Fruit fly (Drosophila melanogaster) whole organism, embryonic: ENCODE measurements around the gene CG34135.

Experiments
- ATbp ChIP-seq: fragments of 200-800 bp; sonication (Bioruptor generic); optimal IDR thresholded peaks from 2 replicates; lab custom pipeline; 2017; ENCODE audit warnings: missing biosample characterization, mild to moderate bottlenecking, missing genetic modification characterization, missing genetic modification reagents
- Adf1 ChIP-seq: fragments of 200-800 bp; sonication (Bioruptor generic); IDR thresholded peaks from 2 replicates; pipeline ENCODE4 v1.3.6; 2022; ENCODE audit warnings: missing biosample characterization, missing genetic modification characterization
- Atf6 ChIP-seq: fragments of 200-800 bp; sonication (Bioruptor generic); IDR thresholded peaks from 2 replicates; pipeline ENCODE4 v1.3.6; 2022; ENCODE audit warnings: missing biosample characterization, missing genetic modification characterization
- Bgb ChIP-seq: fragments of 200-800 bp; sonication (Bioruptor generic); IDR thresholded peaks from 2 replicates; pipeline ENCODE4 v1.3.6; 2022; ENCODE audit warnings: missing biosample characterization, missing genetic modification characterization; ENCODE audit not compliant: partially characterized antibody
- CG10959 ChIP-seq: fragments of 200-800 bp; sonication (Bioruptor generic); IDR thresholded peaks from 2 replicates; pipeline ENCODE4 v1.3.6; 2022; ENCODE audit warnings: missing biosample characterization, missing genetic modification characterization
- CG10979 ChIP-seq: fragments of 200-800 bp; sonication (Bioruptor generic); optimal IDR thresholded peaks from 2 replicates; lab custom pipeline; 2018; ENCODE audit warnings: missing biosample characterization, mild to moderate bottlenecking, missing genetic modification characterization, moderate library complexity
- CG12942 ChIP-seq: fragments of 200-800 bp; sonication (Bioruptor generic); optimal IDR thresholded peaks from 3 replicates; lab custom pipeline; 2016; ENCODE audit warnings: missing biosample characterization, missing genetic modification characterization
- CG13624 ChIP-seq: fragments of 200-800 bp; sonication (Bioruptor generic); optimal IDR thresholded peaks from 2 replicates; lab custom pipeline; 2016; ENCODE audit warnings: missing biosample characterization, missing genetic modification characterization
- CG14014 ChIP-seq: fragments of 200-800 bp; sonication (Bioruptor generic); IDR thresholded peaks from 2 replicates; pipeline ENCODE4 v1.3.6; 2022; ENCODE audit warnings: missing biosample characterization, missing genetic modification characterization
- CG14965 ChIP-seq: fragments of 200-800 bp; sonication (Bioruptor generic); optimal IDR thresholded peaks from 2 replicates; lab custom pipeline; 2016; ENCODE audit warnings: missing biosample characterization, missing genetic modification characterization, borderline replicate concordance
- CG15011 ChIP-seq: fragments of 200-800 bp; sonication (Bioruptor generic); optimal IDR thresholded peaks from 3 replicates; lab custom pipeline; 2018; ENCODE audit warnings: missing biosample characterization, mild to moderate bottlenecking, missing genetic modification characterization
- CG15601 ChIP-seq: fragments of 200-800 bp; sonication (Bioruptor generic); optimal IDR thresholded peaks from 3 replicates; lab custom pipeline; 2019; ENCODE audit warnings: missing biosample characterization, mild to moderate bottlenecking, missing genetic modification characterization, moderate library complexity
- CG17361 ChIP-seq: fragments of 200-800 bp; sonication (Bioruptor generic); IDR thresholded peaks from 3 replicates; pipeline ENCODE4 v1.3.6; 2022; ENCODE audit warnings: missing biosample characterization, missing genetic modification characterization
- CG30431 ChIP-seq: fragments of 200-800 bp; sonication (Bioruptor generic); optimal IDR thresholded peaks from 2 replicates; lab custom pipeline; 2017; ENCODE audit warnings: missing biosample characterization, missing genetic modification characterization
- CG31365 ChIP-seq: fragments of 200-800 bp; sonication (Bioruptor generic); optimal IDR thresholded peaks from 2 replicates; lab custom pipeline; 2018; ENCODE audit warnings: missing biosample characterization, mild to moderate bottlenecking, missing genetic modification characterization
- CG43689 ChIP-seq: fragments of 200-800 bp; sonication (Bioruptor generic); IDR thresholded peaks from 2 replicates; pipeline ENCODE4 v1.3.6; 2022; ENCODE audit warnings: missing biosample characterization, missing genetic modification characterization
- CG4617 ChIP-seq: fragments of 200-800 bp; sonication (Bioruptor generic); optimal IDR thresholded peaks from 3 replicates; lab custom pipeline; 2016; ENCODE audit warnings: missing biosample characterization, missing genetic modification characterization, borderline replicate concordance
- CG9215 ChIP-seq: fragments of 200-800 bp; sonication (Bioruptor generic); IDR thresholded peaks from 2 replicates; pipeline ENCODE4 v1.3.6; 2022; ENCODE audit warnings: missing biosample characterization, missing genetic modification characterization
- CHES-1-like ChIP-seq: fragments of 200-800 bp; sonication (Bioruptor generic); optimal IDR thresholded peaks from 2 replicates; lab custom pipeline; 2016; ENCODE audit warnings: missing biosample characterization, missing genetic modification characterization
- CrebB ChIP-seq: fragments of 200-800 bp; sonication (Bioruptor generic); optimal IDR thresholded peaks from 3 replicates; lab custom pipeline; 2018; ENCODE audit warnings: missing biosample characterization, mild to moderate bottlenecking, missing genetic modification characterization
- D19B ChIP-seq: fragments of 200-800 bp; sonication (Bioruptor generic); optimal IDR thresholded peaks from 2 replicates; lab custom pipeline; 2017; ENCODE audit warnings: missing biosample characterization, mild to moderate bottlenecking, missing genetic modification characterization
- Deaf1 ChIP-seq: fragments of 200-800 bp; optimal IDR thresholded peaks from 3 replicates; lab custom pipeline; 2019; ENCODE audit warnings: missing biosample characterization, mild to moderate bottlenecking, missing genetic modification characterization, moderate library complexity
- Doc2 ChIP-seq: fragments of 200-800 bp; sonication (Bioruptor generic); IDR thresholded peaks from 2 replicates; pipeline ENCODE4 v1.3.6; 2022; ENCODE audit warnings: missing biosample characterization, missing genetic modification characterization
- Elba2 ChIP-seq: fragments of 200-800 bp; sonication (Bioruptor generic); optimal IDR thresholded peaks from 3 replicates; lab custom pipeline; 2016; ENCODE audit warnings: missing biosample characterization, missing genetic modification characterization
- H15 ChIP-seq: fragments of 200-800 bp; sonication (Bioruptor generic); IDR thresholded peaks from 3 replicates; pipeline ENCODE4 v1.3.6; 2022; ENCODE audit warnings: missing biosample characterization, missing genetic modification characterization
- HHEX ChIP-seq: fragments of 200-800 bp; sonication (Bioruptor generic); optimal IDR thresholded peaks from 3 replicates; lab custom pipeline; 2017; ENCODE audit warnings: missing biosample characterization, mild to moderate bottlenecking, missing genetic modification characterization, missing genetic modification reagents
- HLHmδ ChIP-seq: fragments of 200-800 bp; sonication (Bioruptor generic); optimal IDR thresholded peaks from 2 replicates; lab custom pipeline; 2018; ENCODE audit warnings: missing biosample characterization, mild to moderate bottlenecking, missing genetic modification characterization, moderate library complexity
- Lim3 ChIP-seq: fragments of 200-800 bp; sonication (Bioruptor generic); IDR thresholded peaks from 2 replicates; pipeline ENCODE4 v1.3.6; 2022; ENCODE audit warnings: missing biosample characterization, missing genetic modification characterization
- Mad ChIP-seq: fragments of 200-800 bp; sonication (Bioruptor generic); optimal IDR thresholded peaks from 2 replicates; lab custom pipeline; 2016; ENCODE audit warnings: missing biosample characterization, missing genetic modification characterization
- Mes4 ChIP-seq: fragments of 200-800 bp; sonication (Bioruptor generic); optimal IDR thresholded peaks from 2 replicates; lab custom pipeline; 2016; ENCODE audit warnings: missing biosample characterization, missing genetic modification characterization
- NfI ChIP-seq: fragments of 200-800 bp; sonication (Bioruptor generic); optimal IDR thresholded peaks from 3 replicates; lab custom pipeline; 2018; ENCODE audit warnings: missing biosample characterization, mild to moderate bottlenecking, missing genetic modification characterization, moderate library complexity
- Opbp ChIP-seq: fragments of 200-800 bp; sonication (Bioruptor generic); IDR thresholded peaks from 3 replicates; pipeline ENCODE4 v1.3.6; 2022; ENCODE audit warnings: missing biosample characterization, missing genetic modification characterization; ENCODE audit not compliant: partially characterized antibody
- Pdp1 ChIP-seq, 2 experiments: fragments of 200-800 bp; sonication (Bioruptor generic); optimal IDR thresholded peaks; 3 replicates each; lab custom pipeline; 2016; ENCODE audit warnings: missing biosample characterization in 2 of 2, missing genetic modification characterization in 2 of 2, mild to moderate bottlenecking in 1 of 2, moderate library complexity in 1 of 2
- Ravus ChIP-seq: fragments of 200-800 bp; sonication (Bioruptor generic); IDR thresholded peaks from 2 replicates; pipeline ENCODE4 v1.3.6; 2022; ENCODE audit warnings: missing biosample characterization, missing genetic modification characterization
- Taf1 ChIP-seq: fragments of 200-800 bp; sonication (Bioruptor generic); IDR thresholded peaks from 2 replicates; pipeline ENCODE4 v1.3.6; 2022; ENCODE audit warnings: missing biosample characterization, missing genetic modification characterization
- Xrp1 ChIP-seq: fragments of 200-800 bp; sonication (Bioruptor generic); IDR thresholded peaks from 2 replicates; pipeline ENCODE4 v1.3.6; 2022; ENCODE audit warnings: missing biosample characterization, missing genetic modification characterization
- ac ChIP-seq: fragments of 200-800 bp; sonication (Bioruptor generic); optimal IDR thresholded peaks from 3 replicates; lab custom pipeline; 2017; ENCODE audit warnings: missing biosample characterization, mild to moderate bottlenecking, missing genetic modification characterization
- cad ChIP-seq: fragments of >200 bp; optimal IDR thresholded peaks from 2 replicates; lab custom pipeline; 2017; ENCODE audit warnings: missing biosample characterization, missing genetic modification characterization
- cato ChIP-seq: fragments of 200-800 bp; sonication (Bioruptor generic); optimal IDR thresholded peaks from 2 replicates; lab custom pipeline; 2016; ENCODE audit warnings: missing biosample characterization, missing genetic modification characterization, borderline replicate concordance
- croc ChIP-seq: fragments of 200-800 bp; sonication (Bioruptor generic); conservative IDR thresholded peaks from 3 replicates; pipeline ENCODE4 v1.3.6; 2022; ENCODE audit warnings: missing biosample characterization, missing genetic modification characterization
- crol ChIP-seq: fragments of 200-800 bp; sonication (Bioruptor generic); IDR thresholded peaks from 2 replicates; pipeline ENCODE4 v1.3.6; 2022; ENCODE audit warnings: missing biosample characterization, missing genetic modification characterization
- emc ChIP-seq: fragments of 200-800 bp; sonication (Bioruptor generic); optimal IDR thresholded peaks from 2 replicates; lab custom pipeline; 2016; ENCODE audit warnings: missing biosample characterization, missing genetic modification characterization
- gcm2 ChIP-seq: fragments of 200-800 bp; sonication (Bioruptor generic); optimal IDR thresholded peaks from 2 replicates; lab custom pipeline; 2016; ENCODE audit warnings: missing biosample characterization, missing genetic modification characterization
- org-1 ChIP-seq: fragments of 200-800 bp; sonication (Bioruptor generic); optimal IDR thresholded peaks from 2 replicates; lab custom pipeline; 2017; ENCODE audit warnings: missing biosample characterization, missing genetic modification characterization
- row ChIP-seq: fragments of 200-800 bp; sonication (Bioruptor generic); IDR thresholded peaks from 3 replicates; pipeline ENCODE4 v1.3.6; 2022; ENCODE audit warnings: missing biosample characterization, missing genetic modification characterization
- run ChIP-seq: fragments of 200-800 bp; sonication (Bioruptor generic); optimal IDR thresholded peaks from 3 replicates; lab custom pipeline; 2018; ENCODE audit warnings: missing biosample characterization, mild to moderate bottlenecking, missing genetic modification characterization
- scrt ChIP-seq: fragments of 200-800 bp; sonication (Bioruptor generic); optimal IDR thresholded peaks from 2 replicates; lab custom pipeline; 2018; ENCODE audit warnings: missing biosample characterization, mild to moderate bottlenecking, missing genetic modification characterization, moderate library complexity
- wdn ChIP-seq: fragments of 200-800 bp; sonication (Bioruptor generic); IDR thresholded peaks from 2 replicates; pipeline ENCODE4 v1.3.6; 2022; ENCODE audit warnings: missing biosample characterization, missing genetic modification characterization
- wek ChIP-seq: fragments of 200-800 bp; sonication (Bioruptor generic); optimal IDR thresholded peaks from 3 replicates; lab custom pipeline; 2018; ENCODE audit warnings: missing biosample characterization, mild to moderate bottlenecking, missing genetic modification characterization, moderate library complexity
- wor ChIP-seq: fragments of 200-800 bp; sonication (Bioruptor generic); IDR thresholded peaks from 2 replicates; pipeline ENCODE4 v1.3.6; 2022; ENCODE audit warnings: missing biosample characterization, missing genetic modification characterization

The CG34135 gene

DNA sequence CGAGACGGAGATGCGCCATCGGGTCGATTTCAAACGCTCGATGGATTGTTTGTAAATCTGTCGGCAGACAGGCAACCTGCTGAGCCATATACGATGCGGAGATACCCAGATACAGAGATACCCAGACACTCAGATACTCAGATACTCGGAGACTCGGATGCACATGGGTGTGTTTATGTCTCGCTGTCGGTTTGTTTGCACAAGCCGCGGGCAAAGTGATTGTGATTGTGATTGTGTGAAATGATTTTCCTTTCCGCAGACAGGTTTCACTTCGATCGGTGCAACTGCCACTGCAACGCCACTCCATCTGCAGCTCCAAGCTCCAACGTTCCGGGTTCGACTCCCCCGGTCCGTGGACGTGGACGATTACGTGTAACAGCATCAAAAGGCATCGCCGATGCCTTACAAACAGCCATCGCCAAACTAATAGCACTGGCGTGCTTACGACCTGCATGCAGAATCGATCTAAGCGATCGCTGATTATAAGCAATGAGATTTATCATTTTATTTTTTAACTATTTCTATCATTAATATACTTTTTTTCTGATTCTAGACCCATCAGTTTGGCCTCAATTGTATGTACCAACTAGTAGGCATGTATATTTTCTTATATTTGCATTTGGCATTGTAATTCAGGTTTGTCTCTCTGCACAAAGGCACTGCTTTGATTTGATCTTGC is 20.9 kb upstream of the CG34135 start (continued):
- TF ChIP-seq CG17361 (GFP tag; lab: Robert Waterston, UW): peak; percentile 46; the same call in 1 of the 3 replicates
- TF ChIP-seq HLHmδ (GFP tag; lab: Kevin White, UChicago): no peak
- TF ChIP-seq run (tag; lab: Kevin White, UChicago): no peak
- TF ChIP-seq CG14965: no peak
- TF ChIP-seq Taf1 (GFP tag; lab: Robert Waterston, UW): no peak
- TF ChIP-seq CG4617: no peak
- no peak for TF ChIP-seq Elba2 (GFP tag; lab: Kevin White, UChicago)
- TF ChIP-seq Deaf1 (tag; lab: Kevin White, UChicago): no peak
- no peak for TF ChIP-seq Mes4 (GFP tag; lab: Kevin White, UChicago)
- peak; percentile 56 for TF ChIP-seq CG43689 (GFP tag; lab: Robert Waterston, UW)
- TF ChIP-seq row: peak; percentile 52
- TF ChIP-seq H15 (GFP tag; lab: Robert Waterston, UW): peak; percentile 59; the same call in 1 of the 3 replicates
- TF ChIP-seq NfI (GFP tag; lab: Kevin White, UChicago): peak; percentile 50
- no peak for TF ChIP-seq Atf6 (GFP tag; lab: Robert Waterston, UW)
- TF ChIP-seq D19B (GFP tag; lab: Kevin White, UChicago): no peak
- TF ChIP-seq gcm2: peak; percentile 25
- peak; percentile 22; the same call in 1 of the 2 replicates for TF ChIP-seq CG10959 (GFP tag; lab: Robert Waterston, UW)
- no peak for TF ChIP-seq Bgb (GFP tag; lab: Robert Waterston, UW)
- TF ChIP-seq Opbp (GFP tag; lab: Robert Waterston, UW): no peak
- no peak for TF ChIP-seq CG15601
- TF ChIP-seq emc (GFP tag; lab: Kevin White, UChicago): no peak
- no peak for TF ChIP-seq CrebB
- TF ChIP-seq CG10979 (tag; lab: Kevin White, UChicago): peak; percentile 53
- no peak for TF ChIP-seq CG31365 (tag; lab: Kevin White, UChicago)
- peak; percentile 63 for TF ChIP-seq ATbp (GFP tag; lab: Kevin White, UChicago)
- no peak for TF ChIP-seq Lim3
- no peak for TF ChIP-seq CHES-1-like (GFP tag; lab: Kevin White, UChicago)
- TF ChIP-seq HHEX (GFP tag; lab: Kevin White, UChicago): peak; percentile 1
- TF ChIP-seq Xrp1: peak; percentile 62
- TF ChIP-seq Adf1 (GFP tag; lab: Robert Waterston, UW): no peak
- no peak for TF ChIP-seq CG12942
- no peak for TF ChIP-seq cad
- TF ChIP-seq wek (GFP tag; lab: Kevin White, UChicago): no peak
- no peak for TF ChIP-seq ac (GFP tag; lab: Kevin White, UChicago)
- TF ChIP-seq Pdp1 (GFP tag; optimal IDR thresholded peaks at IDR 0.05; lab: Kevin White, UChicago): peak; percentile 14 to 50
- TF ChIP-seq CG9215 (GFP tag; lab: Robert Waterston, UW): no peak
- no peak for TF ChIP-seq CG13624 (GFP tag; lab: Kevin White, UChicago)
- TF ChIP-seq org-1 (GFP tag; lab: Kevin White, UChicago): no peak
- peak; percentile 28; the same call in 1 of the 2 replicates for TF ChIP-seq CG14014 (GFP tag; lab: Robert Waterston, UW)
- no peak for TF ChIP-seq cato (GFP tag; lab: Kevin White, UChicago)
- TF ChIP-seq Ravus (GFP tag; lab: Robert Waterston, UW): no peak
- TF ChIP-seq Mad: no peak
- no peak for TF ChIP-seq CG15011 (GFP tag; lab: Kevin White, UChicago)
- no peak for TF ChIP-seq crol (GFP tag; lab: Robert Waterston, UW)
- no peak for TF ChIP-seq wor
- TF ChIP-seq wdn (GFP tag; lab: Robert Waterston, UW): 0 out of 2 replicates have a peak, but pooled peaks have one; percentile 16
- no peak for TF ChIP-seq CG30431 (GFP tag; lab: Kevin White, UChicago)
- TF ChIP-seq Doc2: no peak
- 0 out of 3 replicates have a peak, but pooled peaks have one; percentile 45 for TF ChIP-seq croc (GFP tag; lab: Robert Waterston, UW)
- TF ChIP-seq scrt (GFP tag; lab: Kevin White, UChicago): no peak
